Fruit fly (Drosophila melanogaster): ENCODE measurements around the gene CG4297.

CG4297 gene

dm6 chr2L:490150-491095 lies 18.4 kb upstream of the CG4297 start (continued):
- TF ChIP-seq fkh (GFP tag; optimal IDR thresholded peaks at IDR 0.05) = peak; percentile 39
- no peak for TF ChIP-seq CG7368 (GFP tag; optimal IDR thresholded peaks at IDR 0.05)
- peak; percentile 52 for TF ChIP-seq CG32006 (GFP tag; optimal IDR thresholded peaks at IDR 0.05)
- TF ChIP-seq CG34406 (GFP tag; optimal IDR thresholded peaks at IDR 0.05) = peak; percentile 39
- TF ChIP-seq CG8632 (GFP tag; optimal IDR thresholded peaks at IDR 0.05) = peak; percentile 61
- TF ChIP-seq CG31627 (GFP tag; optimal IDR thresholded peaks at IDR 0.05) = peak; percentile 83
- TF ChIP-seq cyc (GFP tag; optimal IDR thresholded peaks at IDR 0.05) = peak; percentile 79
- TF ChIP-seq CG11902 (GFP tag; optimal IDR thresholded peaks at IDR 0.05) = peak; percentile 40
- peak; percentile 49 for TF ChIP-seq Smox (GFP tag; optimal IDR thresholded peaks at IDR 0.05)
- TF ChIP-seq OdsH (GFP tag; optimal IDR thresholded peaks at IDR 0.05) = peak; percentile 7
- TF ChIP-seq CG3032 (tag; optimal IDR thresholded peaks at IDR 0.05) = peak; percentile 56
- TF ChIP-seq CG10669 (GFP tag; optimal IDR thresholded peaks at IDR 0.05) = peak; percentile 25
- no peak for TF ChIP-seq acj6 (GFP tag; optimal IDR thresholded peaks at IDR 0.05)
- peak; percentile 39 for TF ChIP-seq CG10631 (GFP tag; optimal IDR thresholded peaks at IDR 0.05)
- no peak for TF ChIP-seq CG8319 (GFP tag; optimal IDR thresholded peaks at IDR 0.05)
- TF ChIP-seq CG16779 (tag; optimal IDR thresholded peaks at IDR 0.05) = peak; percentile 75
- peak; percentile 24 for TF ChIP-seq CG11762 (GFP tag; optimal IDR thresholded peaks at IDR 0.05; ENCODE audit: insufficient read depth)
- TF ChIP-seq Eip75B (GFP tag; optimal IDR thresholded peaks at IDR 0.05) = peak; percentile 49
- TF ChIP-seq CG1621 (tag; optimal IDR thresholded peaks at IDR 0.05) = peak; percentile 9
- TF ChIP-seq CG11294 (GFP tag; IDR thresholded peaks at IDR 0.05) = peak; percentile 60; the same call in 1 of the 2 replicates
- TF ChIP-seq CG8119 (GFP tag; IDR thresholded peaks at IDR 0.05) = peak; percentile 64; the same call in 2 of the 3 replicates
- TF ChIP-seq fd85E (GFP tag; optimal IDR thresholded peaks at IDR 0.05) = peak; percentile 33
- TF ChIP-seq topi (GFP tag; optimal IDR thresholded peaks at IDR 0.05) = peak; percentile 73
- peak; percentile 55 for TF ChIP-seq CG6808 (GFP tag; optimal IDR thresholded peaks at IDR 0.05)
- peak; percentile 26 for TF ChIP-seq spab (GFP tag; optimal IDR thresholded peaks at IDR 0.05)
- TF ChIP-seq Ets21C (GFP tag; optimal IDR thresholded peaks at IDR 0.05) = peak; percentile 45
- TF ChIP-seq Sox102F (GFP tag; optimal IDR thresholded peaks at IDR 0.05) = peak; percentile 86
- TF ChIP-seq CG4318 (GFP tag; optimal IDR thresholded peaks at IDR 0.05) = no peak

- no peak for TF ChIP-seq CG32006 (GFP tag; optimal IDR thresholded peaks at IDR 0.05)
- TF ChIP-seq CG8119 (GFP tag; IDR thresholded peaks at IDR 0.05) = 0 out of 3 replicates have a peak, but pooled peaks have one; percentile 10
- TF ChIP-seq CG10669 (GFP tag; optimal IDR thresholded peaks at IDR 0.05) = peak; percentile 16
- peak; percentile 2 for TF ChIP-seq Blimp-1 (GFP tag; optimal IDR thresholded peaks at IDR 0.05)
- TF ChIP-seq CG11902 (GFP tag; optimal IDR thresholded peaks at IDR 0.05) = no peak
- TF ChIP-seq CG9139 (GFP tag; optimal IDR thresholded peaks at IDR 0.05) = no peak
- TF ChIP-seq Sox102F (GFP tag; optimal IDR thresholded peaks at IDR 0.05) = no peak
- TF ChIP-seq fd59A (GFP tag; optimal IDR thresholded peaks at IDR 0.05) = no peak
- TF ChIP-seq lz (GFP tag; optimal IDR thresholded peaks at IDR 0.05) = peak; percentile 14
- TF ChIP-seq CG6792 (GFP tag; optimal IDR thresholded peaks at IDR 0.05) = no peak
- TF ChIP-seq CG8632 (GFP tag; optimal IDR thresholded peaks at IDR 0.05) = peak; percentile 28
- TF ChIP-seq CG6276 (GFP tag; optimal IDR thresholded peaks at IDR 0.05) = no peak
- peak; percentile 17 for TF ChIP-seq Eip75B (GFP tag; optimal IDR thresholded peaks at IDR 0.05)
- no peak for TF ChIP-seq net (GFP tag; optimal IDR thresholded peaks at IDR 0.05)
- no peak for TF ChIP-seq CG6163 (GFP tag; IDR thresholded peaks at IDR 0.05)
- TF ChIP-seq svp (GFP tag) = peak; percentile 86
- no peak for TF ChIP-seq Hr39 (GFP tag; optimal IDR thresholded peaks at IDR 0.05)
- peak; percentile 21 for TF ChIP-seq CG10631 (GFP tag; optimal IDR thresholded peaks at IDR 0.05)
These were observed 16.6 kb upstream of the CG4297 start for dm6 chr2L:488548-489100.

Data from whole organism, prepupa.